Worm (Caenorhabditis elegans) whole organism, L1 larva: ENCODE results near the gene gop-3.

ENCODE experiments used
- C34B4.2 ChIP-seq: sonication (generic microtip); optimal IDR thresholded peaks from 2 replicates; lab custom pipeline; 2017; ENCODE audit warnings: mild to moderate bottlenecking, missing genetic modification characterization, missing compliant biosample characterization
- F16B12.6 ChIP-seq: fragments of 150-350 bp; optimal IDR thresholded peaks from 2 replicates; lab custom pipeline; 2014; ENCODE audit warnings: missing biosample characterization, missing genetic modification characterization
- alr-1 ChIP-seq: fragments of 200-800 bp; sonication (Bioruptor generic); optimal IDR thresholded peaks from 2 replicates; lab custom pipeline; 2018; ENCODE audit warnings: borderline replicate concordance, mild to moderate bottlenecking, missing genetic modification characterization, missing compliant biosample characterization
- aly-2 ChIP-seq: fragments of 150-350 bp; optimal IDR thresholded peaks from 2 replicates; lab custom pipeline; 2014; ENCODE audit warnings: missing biosample characterization, missing genetic modification characterization
- ama-1 ChIP-seq: fragments of 150-350 bp; optimal IDR thresholded peaks from 2 replicates; lab custom pipeline; 2014
- dsc-1 ChIP-seq: sonication (generic microtip); optimal IDR thresholded peaks from 2 replicates; lab custom pipeline; 2016; ENCODE audit warnings: mild to moderate bottlenecking, missing genetic modification characterization, missing compliant biosample characterization
- efl-1 ChIP-seq, 4 experiments: fragments of 150-350 bp; optimal IDR thresholded peaks in 3 of 4; peaks in 1 of 4; 1 replicate in 1 of 4; 2 replicates in 3 of 4; lab custom pipeline; 2014; ENCODE audit warnings: missing biosample characterization in 2 of 4, missing genetic modification characterization in 2 of 4, missing genetic modification reagents in 2 of 4
- fkh-10 ChIP-seq: sonication (generic microtip); optimal IDR thresholded peaks from 2 replicates; lab custom pipeline; 2017; ENCODE audit warnings: missing biosample characterization, missing genetic modification reagents, missing genetic modification characterization
- nhr-47 ChIP-seq: sonication (generic microtip); optimal IDR thresholded peaks from 2 replicates; lab custom pipeline; 2016; ENCODE audit warnings: mild to moderate bottlenecking, missing genetic modification characterization, moderate library complexity, missing compliant biosample characterization
- nhr-85 ChIP-seq: sonication (generic microtip); peaks from one replicate; lab custom pipeline; 2016; ENCODE audit warnings: missing genetic modification characterization, inconsistent platforms, missing compliant biosample characterization
- sptf-1 ChIP-seq: fragments of 150-350 bp; optimal IDR thresholded peaks from 2 replicates; lab custom pipeline; 2014; ENCODE audit warnings: missing biosample characterization, missing genetic modification characterization
- unc-130 ChIP-seq: fragments of 150-350 bp; optimal IDR thresholded peaks from 2 replicates; lab custom pipeline; 2017; ENCODE audit warnings: missing biosample characterization, missing genetic modification characterization, inconsistent platforms
- unc-98 ChIP-seq: fragments of 200-800 bp; sonication (Bioruptor generic); IDR thresholded peaks from 2 replicates; pipeline ENCODE4 v1.3.6; 2022; ENCODE audit warnings: missing genetic modification characterization, missing compliant biosample characterization
- zip-4 ChIP-seq: fragments of 200-800 bp; sonication (Bioruptor generic); optimal IDR thresholded peaks from 2 replicates; lab custom pipeline; 2018; ENCODE audit warnings: mild to moderate bottlenecking, missing genetic modification characterization, moderate library complexity, missing compliant biosample characterization

The gop-3 gene

DNA sequence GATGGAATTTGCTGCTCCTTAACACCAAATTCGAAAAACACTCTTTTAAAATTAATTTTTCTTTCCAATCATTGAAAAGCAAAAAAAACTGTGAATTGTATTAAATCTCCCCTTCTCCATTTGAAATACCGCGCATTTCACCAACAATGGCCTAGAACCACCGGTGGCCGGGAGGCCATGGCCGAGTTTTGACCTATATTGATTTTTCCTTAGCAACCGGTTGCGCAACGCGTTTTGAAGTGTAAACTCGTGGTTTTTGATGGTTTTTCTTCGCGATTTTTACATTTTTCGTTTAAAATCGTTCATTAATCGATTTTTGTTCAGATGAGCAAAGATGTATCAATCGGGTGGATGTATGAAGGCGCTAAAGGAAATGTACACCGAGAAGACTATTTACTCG, 47.8 kb downstream of the gop-3 start, which contains the start of gene mog-3 (continued):
- TF ChIP-seq zip-4 (GFP tag; lab: Kevin White, UChicago) (no peak), sptf-1 (no peak), C34B4.2 (tag; lab: Kevin White, UChicago) (no peak)

ce11 chrIII:5310403-5310802, 49.9 kb downstream of the gop-3 start:
- no peak for TF ChIP-seq efl-1 (optimal IDR thresholded peaks at IDR 0.05; lab: Kevin White, UChicago)
- TF ChIP-seq efl-1 (GFP tag; optimal IDR thresholded peaks at IDR 0.05 in 1 of 2; lab: Kevin White, UChicago) = peak in 1 of 2 experiments; percentile 89
- no peak for TF ChIP-seq nhr-47 (tag; lab: Kevin White, UChicago)

- TF ChIP-seq fkh-10 (GFP tag; lab: Kevin White, UChicago) (no peak), alr-1 (tag; lab: Kevin White, UChicago) (no peak), unc-130 (tag; lab: Kevin White, UChicago) (no peak), nhr-85 (no peak), unc-98 (GFP tag; lab: Robert Waterston, UW) (no peak), aly-2 (tag; lab: Kevin White, UChicago) (no peak), ama-1 (no peak), F16B12.6 (no peak), dsc-1 (tag; lab: Kevin White, UChicago) (no peak)
These were observed 50.4 kb downstream of the gop-3 start, which contains the start of gene pqe-1 for ce11 chrIII:5310940-5311339. Gene pqe-1, plus strand, starts transcription at chrIII:5311240.
